Worm (Caenorhabditis elegans) whole organism, mixed stage, embryonic: Measurements from ENCODE around the gene F11A5.9.

Source experiments
- M03D4.4 ChIP-seq: sonication (generic microtip); optimal IDR thresholded peaks from 2 replicates; lab custom pipeline; 2017; ENCODE audit warnings: mild to moderate bottlenecking, missing genetic modification characterization, missing compliant biosample characterization
- blmp-1 ChIP-seq: fragments of 150-350 bp; optimal IDR thresholded peaks from 2 replicates; lab custom pipeline; 2014; ENCODE audit warnings: missing biosample characterization, missing genetic modification characterization
- ceh-39 ChIP-seq: fragments of 150-350 bp; optimal IDR thresholded peaks from 2 replicates; lab custom pipeline; 2014; ENCODE audit warnings: missing biosample characterization, missing genetic modification characterization
- ces-1 ChIP-seq: fragments of 150-350 bp; optimal IDR thresholded peaks from 2 replicates; lab custom pipeline; 2014; ENCODE audit warnings: missing biosample characterization, missing genetic modification reagents, missing genetic modification characterization
- cnd-1 ChIP-seq: fragments of 200-800 bp; sonication (Bioruptor generic); optimal IDR thresholded peaks from 2 replicates; lab custom pipeline; 2018; ENCODE audit warnings: mild to moderate bottlenecking, missing genetic modification characterization, missing compliant biosample characterization
- elt-1 ChIP-seq: sonication (generic microtip); optimal IDR thresholded peaks from 2 replicates; lab custom pipeline; 2017; ENCODE audit warnings: missing genetic modification characterization, mild to moderate bottlenecking, missing compliant biosample characterization, antibody characterized with exemption, moderate library complexity, borderline replicate concordance; ENCODE audit not compliant: insufficient read depth
- elt-3 ChIP-seq: fragments of 150-350 bp; optimal IDR thresholded peaks from 2 replicates; lab custom pipeline; 2014; ENCODE audit warnings: missing biosample characterization, missing genetic modification characterization
- lsy-2 ChIP-seq: fragments of 150-350 bp; optimal IDR thresholded peaks from 2 replicates; lab custom pipeline; 2014; ENCODE audit warnings: missing biosample characterization, missing genetic modification characterization
- nhr-28 ChIP-seq: fragments of 150-350 bp; optimal IDR thresholded peaks from 2 replicates; lab custom pipeline; 2014; ENCODE audit warnings: missing biosample characterization, missing genetic modification characterization
- snpc-4 ChIP-seq: fragments of 150-350 bp; optimal IDR thresholded peaks from 2 replicates; lab custom pipeline; 2014; ENCODE audit warnings: missing biosample characterization, missing genetic modification characterization
- sptf-1 ChIP-seq: sonication (generic microtip); optimal IDR thresholded peaks from 2 replicates; lab custom pipeline; 2017; ENCODE audit warnings: mild to moderate bottlenecking, missing genetic modification characterization, moderate library complexity, missing compliant biosample characterization

DNA sequence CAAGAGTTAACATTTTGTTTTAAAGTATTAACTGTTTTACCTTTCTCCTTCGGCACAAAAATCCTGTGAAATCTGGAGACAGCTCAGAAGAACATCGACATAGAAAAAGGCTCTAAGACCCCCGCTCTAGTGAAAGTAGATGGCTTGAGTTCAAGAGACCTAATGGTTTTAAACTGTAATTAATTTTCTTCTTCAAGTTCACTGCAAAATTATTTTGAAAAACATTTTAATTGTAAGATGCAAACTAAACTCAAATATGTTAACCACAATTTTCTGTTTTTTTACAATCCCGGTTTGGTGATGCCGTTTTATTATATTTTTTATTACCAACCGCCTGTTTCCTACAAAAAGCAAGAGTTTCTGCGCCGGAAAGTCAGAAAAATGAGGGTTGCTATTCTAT, 18.9 kb downstream of the F11A5.9 start, which contains the start of gene clec-233:
- no peak for TF ChIP-seq lsy-2 (tag; lab: Kevin White, UChicago)
- no peak for TF ChIP-seq sptf-1 (tag; lab: Kevin White, UChicago)
- TF ChIP-seq cnd-1, result no peak
- TF ChIP-seq elt-1 (tag; lab: Kevin White, UChicago), result no peak
- TF ChIP-seq blmp-1 (tag; lab: Kevin White, UChicago), result no peak
- no peak for TF ChIP-seq M03D4.4 (tag; lab: Kevin White, UChicago)
- TF ChIP-seq snpc-4 (tag; lab: Kevin White, UChicago), result no peak
- TF ChIP-seq ceh-39, result no peak
- TF ChIP-seq elt-3 (tag; lab: Kevin White, UChicago), result no peak
- no peak for TF ChIP-seq ces-1
- no peak for TF ChIP-seq nhr-28 (tag; lab: Kevin White, UChicago)
